Fruit fly (Drosophila melanogaster): ENCODE measurements around the gene Rpp14a.

Gene Rpp14a

DNA sequence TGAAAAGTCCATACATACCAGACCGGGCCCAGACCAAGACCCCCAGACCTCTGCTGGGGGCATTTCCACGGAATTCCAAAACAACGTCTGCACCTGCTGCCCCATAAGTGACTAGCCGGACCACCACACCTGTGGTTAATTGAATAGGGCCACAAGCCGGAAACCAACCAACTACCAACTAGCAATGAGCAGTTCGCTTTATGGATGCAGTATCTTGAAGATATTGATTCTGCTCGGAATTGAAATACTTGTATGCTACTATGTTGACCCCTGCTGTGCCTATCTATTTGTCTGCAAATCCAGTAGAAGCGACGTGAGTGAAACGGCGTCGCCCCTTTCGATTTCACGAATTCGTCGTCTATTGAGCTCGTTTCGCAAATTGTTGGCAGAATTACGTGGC, 39.2 kb downstream of the Rpp14a start:
- TF ChIP-seq CG14655 (GFP tag; optimal IDR thresholded peaks at IDR 0.05) (peak; percentile 88), CG4496 (GFP tag; IDR thresholded peaks at IDR 0.05) (peak; percentile 97), Pif1A (GFP tag; optimal IDR thresholded peaks at IDR 0.05) (peak; percentile 69), Pif1B (GFP tag; optimal IDR thresholded peaks at IDR 0.05) (peak; percentile 81), EcR (GFP tag; optimal IDR thresholded peaks at IDR 0.05) (no peak), rn (GFP tag; IDR thresholded peaks at IDR 0.05) (peak; percentile 90), Snoo (tag; optimal IDR thresholded peaks at IDR 0.05) (peak; percentile 31), CG34367 (tag; optimal IDR thresholded peaks at IDR 0.05) (peak; percentile 81), CG8159 (tag; optimal IDR thresholded peaks at IDR 0.05) (peak; percentile 82), CG15710 (tag; optimal IDR thresholded peaks at IDR 0.05) (peak; percentile 79), CG32121 (GFP tag; IDR thresholded peaks at IDR 0.05) (peak; percentile 95), gl (tag; optimal IDR thresholded peaks at IDR 0.05) (peak; percentile 52), CG17806 (tag; optimal IDR thresholded peaks at IDR 0.05) (peak; percentile 83), CG9948 (tag; optimal IDR thresholded peaks at IDR 0.05) (peak; percentile 77), CG10348 (GFP tag; IDR thresholded peaks at IDR 0.05) (peak; percentile 78), fd96Ca (GFP tag; IDR thresholded peaks at IDR 0.05) (peak; percentile 97), D1 (tag; optimal IDR thresholded peaks at IDR 0.05) (no peak), CG12605 (GFP tag; IDR thresholded peaks at IDR 0.05) (peak; percentile 91), CG13204 (GFP tag; optimal IDR thresholded peaks at IDR 0.05) (no peak), CG8301 (tag; optimal IDR thresholded peaks at IDR 0.05) (peak; percentile 90), Ets98B (GFP tag; IDR thresholded peaks at IDR 0.05) (peak; percentile 96)

DNA sequence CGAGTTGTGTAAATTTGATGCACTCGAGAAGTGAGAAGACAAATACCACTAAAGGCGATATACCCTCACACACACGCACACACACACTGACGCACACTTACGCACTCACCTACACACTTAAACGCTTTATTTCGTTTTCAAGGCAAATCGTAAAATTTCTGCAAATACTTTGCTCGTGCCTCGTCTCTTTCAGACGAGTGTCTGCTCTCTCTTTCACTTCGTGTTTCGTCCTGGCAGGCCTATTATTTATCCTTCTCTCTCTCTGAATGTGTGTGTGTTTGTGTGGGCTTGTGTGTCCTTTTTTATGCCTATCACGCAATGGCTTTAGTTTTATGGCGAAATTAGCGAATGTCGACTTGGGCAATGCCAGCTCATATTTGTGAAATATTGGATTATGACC, 41.6 kb downstream of the Rpp14a start:
- TF ChIP-seq fd96Ca (GFP tag; IDR thresholded peaks at IDR 0.05): no peak
- TF ChIP-seq rn (GFP tag; IDR thresholded peaks at IDR 0.05): no peak
- no peak for TF ChIP-seq CG17806 (tag; optimal IDR thresholded peaks at IDR 0.05)
- TF ChIP-seq EcR (GFP tag; optimal IDR thresholded peaks at IDR 0.05): no peak
- TF ChIP-seq D1 (tag; optimal IDR thresholded peaks at IDR 0.05): no peak
- no peak for TF ChIP-seq CG14655 (GFP tag; optimal IDR thresholded peaks at IDR 0.05)
- no peak for TF ChIP-seq CG8159 (tag; optimal IDR thresholded peaks at IDR 0.05)
- TF ChIP-seq CG10348 (GFP tag; IDR thresholded peaks at IDR 0.05): no peak
- TF ChIP-seq Snoo (tag; optimal IDR thresholded peaks at IDR 0.05): no peak
- no peak for TF ChIP-seq CG15710 (tag; optimal IDR thresholded peaks at IDR 0.05)
- no peak for TF ChIP-seq Pif1A (GFP tag; optimal IDR thresholded peaks at IDR 0.05)
- TF ChIP-seq CG32121 (GFP tag; IDR thresholded peaks at IDR 0.05): no peak
- TF ChIP-seq CG13204 (GFP tag; optimal IDR thresholded peaks at IDR 0.05): no peak
- no peak for TF ChIP-seq Ets98B (GFP tag; IDR thresholded peaks at IDR 0.05)
- no peak for TF ChIP-seq gl (tag; optimal IDR thresholded peaks at IDR 0.05)
- TF ChIP-seq CG34367 (tag; optimal IDR thresholded peaks at IDR 0.05): no peak
- no peak for TF ChIP-seq CG9948 (tag; optimal IDR thresholded peaks at IDR 0.05)
- TF ChIP-seq Pif1B (GFP tag; optimal IDR thresholded peaks at IDR 0.05): no peak
- no peak for TF ChIP-seq CG8301 (tag; optimal IDR thresholded peaks at IDR 0.05)
- TF ChIP-seq CG12605 (GFP tag; IDR thresholded peaks at IDR 0.05): no peak

DNA sequence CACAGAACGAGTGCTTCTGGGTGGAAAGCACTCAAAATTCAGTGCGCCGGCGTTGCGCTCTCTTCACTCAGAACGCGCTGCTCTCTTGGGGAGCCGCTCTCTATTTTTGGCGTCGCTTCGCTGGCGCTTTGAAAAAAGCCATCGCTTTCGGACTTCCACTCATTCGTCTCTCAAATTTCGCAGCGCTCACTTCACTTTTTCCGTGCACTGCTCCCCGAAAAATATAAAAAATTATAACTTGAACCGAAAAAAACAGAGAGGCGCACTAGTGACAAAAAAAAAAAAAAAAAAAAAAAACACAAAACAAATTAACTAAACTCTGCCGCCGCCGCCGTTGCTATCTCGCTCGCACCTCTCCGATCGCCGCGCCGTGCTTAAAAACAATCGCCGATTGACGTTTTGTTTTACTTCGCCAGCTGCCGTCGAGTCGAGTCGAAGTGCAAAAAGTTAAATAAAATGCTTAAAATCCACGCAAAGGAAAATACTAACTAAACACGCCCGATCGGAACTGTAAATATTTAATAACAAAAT, 42.7 kb downstream of the Rpp14a start:
- TF ChIP-seq Ets98B (GFP tag; IDR thresholded peaks at IDR 0.05): peak; percentile 82; the same call in 1 of the 2 replicates
- peak; percentile 44 for TF ChIP-seq Pif1B (GFP tag; optimal IDR thresholded peaks at IDR 0.05)
- peak; percentile 50; the same call in 1 of the 2 replicates for TF ChIP-seq CG32121 (GFP tag; IDR thresholded peaks at IDR 0.05)
- no peak for TF ChIP-seq Pif1A (GFP tag; optimal IDR thresholded peaks at IDR 0.05)
- no peak for TF ChIP-seq CG34367 (tag; optimal IDR thresholded peaks at IDR 0.05)
- no peak for TF ChIP-seq CG8159 (tag; optimal IDR thresholded peaks at IDR 0.05)
- no peak for TF ChIP-seq CG10348 (GFP tag; IDR thresholded peaks at IDR 0.05)
- TF ChIP-seq rn (GFP tag; IDR thresholded peaks at IDR 0.05): no peak
- peak; percentile 47 for TF ChIP-seq Snoo (tag; optimal IDR thresholded peaks at IDR 0.05)
- TF ChIP-seq CG12605 (GFP tag; IDR thresholded peaks at IDR 0.05): peak; percentile 78
- TF ChIP-seq fd96Ca (GFP tag; IDR thresholded peaks at IDR 0.05): peak; percentile 71
- no peak for TF ChIP-seq gl (tag; optimal IDR thresholded peaks at IDR 0.05)
- TF ChIP-seq CG17806 (tag; optimal IDR thresholded peaks at IDR 0.05): no peak
- peak; percentile 89 for TF ChIP-seq CG4496 (GFP tag; IDR thresholded peaks at IDR 0.05)
- peak; percentile 17 for TF ChIP-seq EcR (GFP tag; optimal IDR thresholded peaks at IDR 0.05)
- TF ChIP-seq CG9948 (tag; optimal IDR thresholded peaks at IDR 0.05): no peak
- TF ChIP-seq CG15710 (tag; optimal IDR thresholded peaks at IDR 0.05): no peak
- TF ChIP-seq CG13204 (GFP tag; optimal IDR thresholded peaks at IDR 0.05): peak; percentile 47
- TF ChIP-seq D1 (tag; optimal IDR thresholded peaks at IDR 0.05): no peak
- no peak for TF ChIP-seq CG8301 (tag; optimal IDR thresholded peaks at IDR 0.05)
- no peak for TF ChIP-seq CG14655 (GFP tag; optimal IDR thresholded peaks at IDR 0.05)

dm6 chr3R:30100325-30100975, 43.8 kb downstream of the Rpp14a start:
- TF ChIP-seq CG14655 (GFP tag; optimal IDR thresholded peaks at IDR 0.05) (no peak), gl (tag; optimal IDR thresholded peaks at IDR 0.05) (peak; percentile 2), CG4496 (GFP tag; IDR thresholded peaks at IDR 0.05) (peak; percentile 9; the same call in 1 of the 3 replicates), CG32121 (GFP tag; IDR thresholded peaks at IDR 0.05) (peak; percentile 12; the same call in 1 of the 2 replicates), Pif1B (GFP tag; optimal IDR thresholded peaks at IDR 0.05) (no peak), CG17806 (tag; optimal IDR thresholded peaks at IDR 0.05) (no peak), CG34367 (tag; optimal IDR thresholded peaks at IDR 0.05) (no peak), rn (GFP tag; IDR thresholded peaks at IDR 0.05) (0 out of 2 replicates have a peak, but pooled peaks have one; percentile 30), EcR (GFP tag; optimal IDR thresholded peaks at IDR 0.05) (peak; percentile 52), fd96Ca (GFP tag; IDR thresholded peaks at IDR 0.05) (peak; percentile 26; the same call in 1 of the 3 replicates), CG13204 (GFP tag; optimal IDR thresholded peaks at IDR 0.05) (peak; percentile 36)

dm6 chr3R:30100976-30101332, 44.3 kb downstream of the Rpp14a start:
- TF ChIP-seq CG8159 (tag; optimal IDR thresholded peaks at IDR 0.05): peak; percentile 55
- peak; percentile 32 for TF ChIP-seq CG9948 (tag; optimal IDR thresholded peaks at IDR 0.05)
- TF ChIP-seq CG10348 (GFP tag; IDR thresholded peaks at IDR 0.05): no peak
- no peak for TF ChIP-seq CG13204 (GFP tag; optimal IDR thresholded peaks at IDR 0.05)
- TF ChIP-seq CG12605 (GFP tag; IDR thresholded peaks at IDR 0.05): no peak
- no peak for TF ChIP-seq CG32121 (GFP tag; IDR thresholded peaks at IDR 0.05)
- peak; percentile 64 for TF ChIP-seq CG15710 (tag; optimal IDR thresholded peaks at IDR 0.05)
- peak; percentile 14 for TF ChIP-seq Pif1A (GFP tag; optimal IDR thresholded peaks at IDR 0.05)
- TF ChIP-seq Snoo (tag; optimal IDR thresholded peaks at IDR 0.05): no peak
- TF ChIP-seq CG4496 (GFP tag; IDR thresholded peaks at IDR 0.05): no peak
- peak; percentile 14 for TF ChIP-seq CG17806 (tag; optimal IDR thresholded peaks at IDR 0.05)
- TF ChIP-seq rn (GFP tag; IDR thresholded peaks at IDR 0.05): no peak
- TF ChIP-seq CG14655 (GFP tag; optimal IDR thresholded peaks at IDR 0.05): peak; percentile 46
- TF ChIP-seq Ets98B (GFP tag; IDR thresholded peaks at IDR 0.05): no peak; the same call in 1 of the 2 replicates
- TF ChIP-seq Pif1B (GFP tag; optimal IDR thresholded peaks at IDR 0.05): no peak
- TF ChIP-seq CG34367 (tag; optimal IDR thresholded peaks at IDR 0.05): peak; percentile 35
- peak; percentile 5 for TF ChIP-seq D1 (tag; optimal IDR thresholded peaks at IDR 0.05)
- no peak for TF ChIP-seq gl (tag; optimal IDR thresholded peaks at IDR 0.05)
- peak; percentile 18 for TF ChIP-seq CG8301 (tag; optimal IDR thresholded peaks at IDR 0.05)
- no peak for TF ChIP-seq EcR (GFP tag; optimal IDR thresholded peaks at IDR 0.05)
- no peak for TF ChIP-seq fd96Ca (GFP tag; IDR thresholded peaks at IDR 0.05)

Data from whole organism, pupa.